Worm (Caenorhabditis elegans) whole organism, early embryonic: Measurements from ENCODE around the gene C38C3.4.

Experiments used
- B0310.2 ChIP-seq: sonication (generic microtip); optimal IDR thresholded peaks from 2 replicates; lab custom pipeline; 2016; ENCODE audit warnings: mild to moderate bottlenecking, missing genetic modification characterization, missing compliant biosample characterization
- F13C5.2 ChIP-seq: sonication (generic microtip); optimal IDR thresholded peaks from 2 replicates; lab custom pipeline; 2017; ENCODE audit warnings: mild to moderate bottlenecking, missing genetic modification characterization, inconsistent platforms, missing compliant biosample characterization
- aly-1 ChIP-seq: sonication (generic microtip); optimal IDR thresholded peaks from 2 replicates; lab custom pipeline; 2016; ENCODE audit warnings: missing genetic modification characterization, missing compliant biosample characterization
- ama-1 ChIP-seq: fragments of 150-350 bp; optimal IDR thresholded peaks from 2 replicates; lab custom pipeline; 2014
- ceh-13 ChIP-seq: fragments of 200-800 bp; sonication (Bioruptor generic); optimal IDR thresholded peaks from 2 replicates; lab custom pipeline; 2018; ENCODE audit warnings: mild to moderate bottlenecking, missing genetic modification characterization, missing compliant biosample characterization
- ceh-36 ChIP-seq: sonication (generic microtip); optimal IDR thresholded peaks from 2 replicates; lab custom pipeline; 2016; ENCODE audit warnings: missing genetic modification characterization, inconsistent platforms, missing compliant biosample characterization
- ets-7 ChIP-seq: sonication (generic microtip); optimal IDR thresholded peaks from 2 replicates; lab custom pipeline; 2016; ENCODE audit warnings: missing genotype, missing genetic modification characterization, missing compliant biosample characterization
- flt-1 ChIP-seq: fragments of 200-800 bp; sonication (Bioruptor generic); IDR thresholded peaks from 2 replicates; pipeline ENCODE4 v1.3.6; 2022; ENCODE audit warnings: missing genetic modification characterization, missing compliant biosample characterization
- hmbx-1 ChIP-seq: sonication (generic microtip); optimal IDR thresholded peaks from 2 replicates; lab custom pipeline; 2016; ENCODE audit warnings: mild to moderate bottlenecking, missing genetic modification characterization, missing compliant biosample characterization
- hmg-4 ChIP-seq: fragments of 200-800 bp; sonication (Bioruptor generic); optimal IDR thresholded peaks from 2 replicates; lab custom pipeline; 2018; ENCODE audit warnings: mild to moderate bottlenecking, missing genetic modification characterization, missing compliant biosample characterization
- hnd-1 ChIP-seq: sonication (generic microtip); optimal IDR thresholded peaks from 2 replicates; lab custom pipeline; 2016; ENCODE audit warnings: missing genetic modification characterization, missing compliant biosample characterization
- pes-1 ChIP-seq: fragments of 200-800 bp; sonication (Bioruptor generic); IDR thresholded peaks from 2 replicates; pipeline ENCODE4 v1.3.6; 2022; ENCODE audit warnings: missing genetic modification reagents, missing genetic modification characterization, missing compliant biosample characterization
- scrt-1 ChIP-seq: fragments of 200-800 bp; sonication (Bioruptor generic); IDR thresholded peaks from 2 replicates; pipeline ENCODE4 v1.3.6; 2022; ENCODE audit warnings: missing genetic modification characterization, missing compliant biosample characterization
- sea-1 ChIP-seq: fragments of 200-800 bp; sonication (Bioruptor generic); conservative IDR thresholded peaks from 2 replicates; pipeline ENCODE4 v1.3.6; 2022; ENCODE audit warnings: missing genetic modification characterization, missing compliant biosample characterization
- tbx-11 ChIP-seq: fragments of 200-800 bp; sonication (Bioruptor generic); IDR thresholded peaks from 2 replicates; pipeline ENCODE4 v1.3.6; 2022; ENCODE audit warnings: missing genetic modification characterization, missing compliant biosample characterization
- tbx-37 ChIP-seq: fragments of 200-800 bp; sonication (Bioruptor generic); conservative IDR thresholded peaks from 2 replicates; pipeline ENCODE4 v1.3.6; 2022; ENCODE audit warnings: missing genetic modification reagents, missing genetic modification characterization, missing compliant biosample characterization
- tra-4 ChIP-seq: sonication (generic microtip); optimal IDR thresholded peaks from 2 replicates; lab custom pipeline; 2017; ENCODE audit warnings: missing genetic modification characterization, missing compliant biosample characterization

Gene C38C3.4

DNA sequence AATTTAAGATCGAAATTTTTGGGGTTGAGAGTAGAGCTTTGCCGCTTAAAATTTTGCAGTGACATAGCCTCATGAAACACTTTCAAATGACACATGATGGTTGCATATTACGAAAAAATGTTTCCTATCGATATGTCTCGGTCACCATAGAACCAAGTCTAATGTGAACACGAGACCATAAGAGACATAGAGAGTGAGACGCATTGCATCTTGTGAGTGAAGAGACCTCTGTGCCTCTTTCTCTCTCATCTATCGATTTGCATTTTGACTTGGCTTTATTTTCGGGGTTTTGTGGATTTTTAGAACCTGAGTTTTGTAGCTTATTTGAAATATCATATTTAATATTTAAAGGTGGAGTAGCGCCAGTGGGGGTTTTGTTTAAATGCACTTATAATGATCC lies 14.9 kb upstream of the C38C3.4 start:
- TF ChIP-seq hmg-4 (no peak), ceh-13 (GFP tag; lab: Kevin White, UChicago) (no peak), sea-1 (GFP tag; lab: Robert Waterston, UW) (no peak), tbx-11 (no peak), F13C5.2 (tag; lab: Kevin White, UChicago) (no peak)

DNA sequence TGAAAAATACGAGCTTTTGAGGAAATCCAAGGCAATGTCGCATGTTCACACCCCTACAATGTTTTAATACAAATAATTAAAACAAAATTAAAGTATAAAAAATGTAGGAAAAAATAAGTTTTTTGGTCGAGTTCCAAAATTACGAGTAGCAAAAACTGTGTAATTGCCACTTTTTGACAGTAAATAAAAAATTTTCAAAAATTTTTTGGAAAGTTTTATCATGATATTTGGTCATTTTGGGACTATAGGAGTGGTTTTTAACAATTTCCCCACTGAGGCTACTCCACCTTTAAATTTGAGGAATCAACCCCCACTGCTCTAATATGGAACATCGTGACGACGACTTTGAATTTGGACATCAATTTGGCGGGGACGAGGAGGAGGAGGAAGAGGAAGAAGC lies 14.4 kb upstream of the C38C3.4 start, which contains the start of gene gid-8:
Gene gid-8, plus strand, starts transcription at position 301 of the 400 bp plus-strand sequence.
- no peak for TF ChIP-seq hmg-4
- TF ChIP-seq ceh-13 (GFP tag; lab: Kevin White, UChicago) = no peak
- TF ChIP-seq hmbx-1 = no peak
- TF ChIP-seq ceh-36 (tag; lab: Kevin White, UChicago) = no peak
- TF ChIP-seq pes-1 (GFP tag; lab: Robert Waterston, UW) = no peak
- no peak for TF ChIP-seq sea-1 (GFP tag; lab: Robert Waterston, UW)
- no peak for TF ChIP-seq tra-4 (tag; lab: Kevin White, UChicago)
- no peak for TF ChIP-seq hnd-1 (tag; lab: Kevin White, UChicago)
- TF ChIP-seq flt-1 (GFP tag; lab: Robert Waterston, UW) = no peak
- TF ChIP-seq ama-1 (lab: Kevin White, UChicago) = no peak
- no peak for TF ChIP-seq tbx-37 (GFP tag; lab: Robert Waterston, UW)
- TF ChIP-seq aly-1 = no peak
- TF ChIP-seq ets-7 = no peak
- no peak for TF ChIP-seq tbx-11
- no peak for TF ChIP-seq B0310.2 (tag; lab: Kevin White, UChicago)
- TF ChIP-seq scrt-1 = no peak
- no peak for TF ChIP-seq F13C5.2 (tag; lab: Kevin White, UChicago)

DNA sequence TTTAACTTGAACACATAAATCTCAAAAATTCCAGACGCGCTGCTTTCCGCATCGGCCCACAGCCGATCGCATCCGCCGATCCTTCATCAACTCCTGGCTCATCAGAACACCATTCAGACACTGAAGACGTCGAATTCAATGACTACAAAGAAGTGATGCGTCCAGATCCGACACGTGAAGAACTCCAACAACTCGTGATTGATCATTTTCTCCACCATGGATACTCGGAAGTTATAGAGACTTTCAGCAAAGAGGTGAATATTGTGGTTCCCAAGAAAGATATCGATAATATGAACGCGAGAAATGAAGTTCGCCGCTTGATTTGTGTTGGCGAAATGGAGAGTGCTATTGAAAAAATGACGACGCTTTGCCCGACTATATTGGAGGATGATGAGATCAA lies 12.9 kb upstream of the C38C3.4 start:
- TF ChIP-seq hmbx-1 = no peak
- TF ChIP-seq tra-4 (tag; lab: Kevin White, UChicago) = no peak
- TF ChIP-seq hmg-4 = no peak
- TF ChIP-seq sea-1 (GFP tag; lab: Robert Waterston, UW) = no peak
- no peak for TF ChIP-seq ama-1 (lab: Kevin White, UChicago)
- TF ChIP-seq ceh-13 (GFP tag; lab: Kevin White, UChicago) = no peak
- no peak for TF ChIP-seq tbx-11
- TF ChIP-seq hnd-1 (tag; lab: Kevin White, UChicago) = no peak
- TF ChIP-seq flt-1 (GFP tag; lab: Robert Waterston, UW) = no peak
- no peak for TF ChIP-seq ets-7
- TF ChIP-seq F13C5.2 (tag; lab: Kevin White, UChicago) = no peak
- TF ChIP-seq B0310.2 (tag; lab: Kevin White, UChicago) = no peak
- no peak for TF ChIP-seq tbx-37 (GFP tag; lab: Robert Waterston, UW)
- TF ChIP-seq scrt-1 = no peak

DNA sequence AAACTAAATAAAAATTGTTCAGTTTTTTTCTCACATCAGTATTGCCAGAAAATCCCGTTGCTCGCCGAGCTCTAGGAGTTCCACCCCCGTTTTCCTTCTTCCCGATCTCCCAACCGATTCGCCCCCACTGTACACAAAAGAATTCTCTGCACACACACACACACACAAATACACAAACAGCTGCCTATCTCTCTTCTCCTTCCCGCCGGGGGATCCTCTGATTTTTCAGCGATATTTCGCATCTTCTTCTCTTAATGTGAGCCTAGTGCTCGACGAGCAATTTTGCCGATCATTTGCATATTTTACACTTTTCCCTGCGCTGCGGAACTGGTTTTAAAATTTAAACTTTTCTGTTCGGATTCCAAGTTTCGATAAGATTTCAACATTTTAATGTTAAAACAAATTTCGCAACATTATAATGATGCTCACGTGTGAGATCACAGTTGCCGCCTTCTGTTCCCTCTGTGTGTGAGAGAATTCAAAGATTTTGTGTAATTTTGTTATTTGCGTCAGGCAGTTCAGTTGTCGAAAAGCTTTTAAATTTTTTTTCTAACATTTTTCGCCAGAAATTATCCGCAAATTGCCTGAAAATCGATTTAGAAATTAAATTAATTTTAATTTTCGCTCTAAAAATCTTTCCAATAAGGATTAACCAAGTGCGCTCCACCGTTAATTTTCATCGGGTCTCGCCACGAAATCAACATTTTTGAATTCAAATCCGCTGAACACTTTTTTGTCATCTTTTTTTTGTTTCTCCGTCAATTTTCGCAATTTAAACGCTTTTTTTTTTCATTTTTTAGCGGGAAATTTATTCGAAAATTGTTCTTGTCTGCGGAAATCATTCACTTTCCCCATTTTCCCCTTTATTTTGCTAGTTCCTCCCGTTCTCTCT lies 10.5 kb upstream of the C38C3.4 start:
- no peak for TF ChIP-seq tbx-37 (GFP tag; lab: Robert Waterston, UW)
- TF ChIP-seq ceh-36 (tag; lab: Kevin White, UChicago) = peak; percentile 6
- TF ChIP-seq F13C5.2 (tag; lab: Kevin White, UChicago) = no peak
- no peak for TF ChIP-seq ceh-13 (GFP tag; lab: Kevin White, UChicago)
- TF ChIP-seq B0310.2 (tag; lab: Kevin White, UChicago) = no peak
- no peak for TF ChIP-seq hmbx-1
- peak; percentile 46 for TF ChIP-seq hmg-4
- TF ChIP-seq pes-1 (GFP tag; lab: Robert Waterston, UW) = no peak
- TF ChIP-seq scrt-1 = no peak

DNA sequence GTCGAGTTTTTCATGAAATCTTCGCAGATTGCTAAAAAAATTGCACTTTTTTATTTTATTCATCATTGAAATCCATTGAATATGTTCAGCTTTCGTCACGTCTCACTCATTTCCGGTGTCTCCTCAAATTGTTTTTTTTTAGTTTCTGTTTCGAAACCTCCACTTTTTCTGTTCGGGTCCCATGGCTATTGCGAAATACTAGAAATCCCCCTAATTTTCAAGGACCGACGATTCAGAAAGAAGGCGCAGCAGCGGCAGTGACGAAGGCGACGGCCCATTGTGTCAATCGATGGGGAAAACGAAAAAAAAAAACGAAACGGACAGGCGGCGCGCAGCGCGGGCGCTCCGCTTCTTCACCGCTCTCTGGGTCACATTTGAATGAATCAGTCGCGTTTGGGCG lies 9.9 kb upstream of the C38C3.4 start:
- no peak for TF ChIP-seq ets-7
- no peak for TF ChIP-seq ama-1 (lab: Kevin White, UChicago)
- TF ChIP-seq hnd-1 (tag; lab: Kevin White, UChicago) = no peak
- TF ChIP-seq hmg-4 = no peak
- no peak for TF ChIP-seq aly-1
- TF ChIP-seq flt-1 (GFP tag; lab: Robert Waterston, UW) = no peak

DNA sequence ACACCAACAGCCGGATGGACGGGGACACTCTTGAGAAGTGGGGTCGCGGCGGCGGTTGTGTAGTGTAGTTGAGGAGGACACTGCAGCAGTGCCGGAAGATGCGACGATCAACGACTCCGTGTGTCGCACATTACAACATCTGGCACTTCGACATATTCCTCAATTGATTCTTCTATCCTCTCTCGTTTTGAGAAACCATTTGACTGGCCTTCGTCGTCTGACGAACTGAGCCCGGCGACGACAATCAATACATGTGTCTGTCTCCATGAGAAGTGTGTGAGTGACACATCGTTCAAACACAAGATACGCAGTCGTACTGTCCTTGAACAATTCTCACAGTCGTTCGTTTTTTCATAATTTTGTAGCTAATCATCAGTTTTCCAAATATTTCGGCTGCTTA lies 9.3 kb upstream of the C38C3.4 start:
- no peak for TF ChIP-seq flt-1 (GFP tag; lab: Robert Waterston, UW)
- TF ChIP-seq ceh-13 (GFP tag; lab: Kevin White, UChicago) = no peak
- TF ChIP-seq hnd-1 (tag; lab: Kevin White, UChicago) = no peak
- no peak for TF ChIP-seq tbx-37 (GFP tag; lab: Robert Waterston, UW)
- TF ChIP-seq hmg-4 = peak; percentile 24

DNA sequence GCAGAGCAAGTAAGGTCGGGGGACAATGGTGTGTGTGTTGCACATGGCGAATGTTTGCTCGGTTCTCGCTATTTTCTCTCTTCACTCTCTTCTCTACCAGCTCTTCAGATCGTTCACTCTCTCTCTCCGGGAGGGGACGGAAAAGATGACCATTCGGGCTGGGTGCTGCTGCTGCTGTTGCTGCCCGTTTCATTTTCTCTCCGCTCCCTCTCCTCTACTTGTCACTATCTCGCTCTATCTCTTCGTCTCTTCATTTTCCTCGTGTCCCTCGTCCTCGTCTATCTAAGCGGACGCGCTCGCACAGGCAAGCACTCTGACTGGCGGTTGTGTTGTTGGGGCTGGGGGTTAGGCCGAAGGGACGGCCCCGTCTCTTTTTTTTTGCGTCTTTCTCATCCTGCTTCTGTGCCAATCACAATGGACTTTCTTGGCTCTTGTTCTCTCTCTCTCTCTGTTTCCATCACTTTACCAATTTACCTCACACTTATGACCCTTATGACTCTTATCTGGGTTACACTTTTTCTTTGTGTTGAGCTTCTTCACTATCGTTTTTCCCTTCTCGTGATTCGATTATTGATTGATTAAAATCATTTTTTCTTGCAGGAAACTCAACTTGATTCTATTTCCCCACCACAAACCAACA lies 7.2 kb upstream of the C38C3.4 start, which contains the start of the genes F53E2.2 and unc-60:
Gene F53E2.2, plus strand, starts transcription at position 601 of the 640 bp plus-strand sequence.
Gene unc-60, plus strand, starts transcription at position 601 of the 640 bp plus-strand sequence.
- TF ChIP-seq hnd-1 (tag; lab: Kevin White, UChicago) = no peak
- no peak for TF ChIP-seq tra-4 (tag; lab: Kevin White, UChicago)
- 0 out of 2 replicates have a peak, but pooled peaks have one; percentile 19 for TF ChIP-seq pes-1 (GFP tag; lab: Robert Waterston, UW)
- no peak for TF ChIP-seq tbx-37 (GFP tag; lab: Robert Waterston, UW)
- no peak for TF ChIP-seq B0310.2 (tag; lab: Kevin White, UChicago)
- TF ChIP-seq ets-7 = peak; percentile 12
- no peak for TF ChIP-seq sea-1 (GFP tag; lab: Robert Waterston, UW)
- peak; percentile 46; the same call in 1 of the 2 replicates for TF ChIP-seq flt-1 (GFP tag; lab: Robert Waterston, UW)
- no peak for TF ChIP-seq tbx-11
- TF ChIP-seq hmg-4 = peak; percentile 85
- no peak for TF ChIP-seq hmbx-1
- TF ChIP-seq aly-1 = peak; percentile 66
- no peak for TF ChIP-seq ceh-36 (tag; lab: Kevin White, UChicago)
- TF ChIP-seq ama-1 (lab: Kevin White, UChicago) = no peak
- no peak for TF ChIP-seq scrt-1
- peak; percentile 29 for TF ChIP-seq F13C5.2 (tag; lab: Kevin White, UChicago)
- TF ChIP-seq ceh-13 (GFP tag; lab: Kevin White, UChicago) = no peak
